Fruit fly (Drosophila melanogaster): ENCODE measurements around the gene MED30.
A peak's percentile ranks its signal among the peaks of the same experiment; 100 is the strongest.

Gene MED30

DNA sequence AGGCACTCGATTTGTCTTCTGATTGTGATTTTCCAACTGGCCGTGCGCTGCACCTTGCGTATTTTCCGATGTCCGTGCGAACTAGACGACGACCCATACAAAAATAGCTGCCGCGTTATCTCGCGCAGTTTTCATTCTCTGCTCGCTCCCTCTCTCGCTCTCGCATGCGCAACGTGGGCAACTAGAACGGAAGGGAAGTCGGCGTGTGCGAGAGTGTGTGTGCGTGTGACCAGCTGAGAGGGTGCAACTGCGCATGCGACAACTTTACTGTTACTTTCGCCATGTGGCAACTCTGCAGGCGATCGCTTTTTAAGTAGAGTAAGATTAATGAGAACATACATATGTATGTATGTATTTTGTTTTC is 31.5 kb upstream of the MED30 start, which contains the start of gene ebd1:
TSS of gene ebd1 (minus strand) at position 109 of the 364 bp plus-strand sequence.
- no peak for TF ChIP-seq CTCF (optimal IDR thresholded peaks at IDR 0.05)
- TF ChIP-seq CG8478 (optimal IDR thresholded peaks at IDR 0.05): peak; percentile 40

DNA sequence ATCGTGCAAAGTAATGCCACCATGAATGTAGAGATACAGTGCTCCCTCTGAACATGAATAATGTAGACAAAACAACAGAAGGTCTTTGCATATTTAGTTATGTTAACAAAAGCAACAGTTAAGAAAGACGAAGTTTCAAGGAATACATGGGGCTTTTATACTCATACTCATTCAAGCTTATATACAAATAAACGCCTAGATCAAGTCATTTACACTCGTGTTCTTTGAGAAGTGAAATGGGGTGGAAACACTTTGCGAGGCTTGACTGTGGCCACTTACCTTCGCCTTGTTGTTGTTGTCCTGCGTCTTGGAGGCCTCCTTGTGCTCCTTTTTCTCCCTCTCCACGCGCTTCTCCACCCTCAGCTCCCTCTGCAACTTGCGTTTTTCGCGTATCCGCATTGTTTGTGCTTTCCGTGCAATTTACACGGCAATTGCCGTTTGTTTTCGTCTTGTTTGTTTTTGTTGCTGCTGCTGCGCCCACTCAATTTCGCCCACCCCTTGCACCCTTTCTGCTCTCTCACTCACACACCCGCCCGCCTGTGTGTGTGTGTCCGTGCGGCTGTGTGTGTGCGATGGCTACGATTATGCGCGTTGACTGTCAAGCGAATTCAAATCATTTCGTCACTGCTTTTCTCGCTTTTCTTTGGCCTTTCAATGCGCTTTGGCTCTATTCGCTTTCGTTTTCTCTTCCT is 31.0 kb upstream of the MED30 start:
- TF ChIP-seq CTCF (optimal IDR thresholded peaks at IDR 0.05) (no peak), CG8478 (optimal IDR thresholded peaks at IDR 0.05) (no peak)

DNA sequence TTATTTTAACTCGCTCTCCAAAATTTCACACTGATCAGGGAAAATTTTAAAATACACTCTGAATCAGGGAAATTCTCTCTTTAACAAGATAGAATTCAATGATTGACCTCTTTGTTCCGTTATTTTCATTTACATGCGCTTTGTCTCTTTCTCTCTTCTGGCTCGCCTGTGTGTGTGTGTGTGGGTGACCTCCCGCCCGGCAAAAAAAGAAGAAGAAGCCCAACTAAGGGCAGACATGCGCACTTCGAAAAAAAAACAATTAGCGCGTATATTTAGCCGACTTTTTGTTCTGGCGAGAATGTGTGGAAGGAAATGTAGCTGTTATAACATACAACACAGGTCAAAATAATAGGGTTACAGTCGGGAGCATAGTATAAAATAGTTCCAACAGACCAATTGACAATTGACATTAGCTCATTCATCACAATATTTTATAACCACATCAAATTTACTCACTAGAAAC is 28.6 kb upstream of the MED30 start, which contains the start of gene CG3386:
TSS of gene CG3386 (minus strand) at position 51 of the 463 bp plus-strand sequence.
- TF ChIP-seq CTCF (optimal IDR thresholded peaks at IDR 0.05): no peak
- no peak for TF ChIP-seq CG8478 (optimal IDR thresholded peaks at IDR 0.05)

DNA sequence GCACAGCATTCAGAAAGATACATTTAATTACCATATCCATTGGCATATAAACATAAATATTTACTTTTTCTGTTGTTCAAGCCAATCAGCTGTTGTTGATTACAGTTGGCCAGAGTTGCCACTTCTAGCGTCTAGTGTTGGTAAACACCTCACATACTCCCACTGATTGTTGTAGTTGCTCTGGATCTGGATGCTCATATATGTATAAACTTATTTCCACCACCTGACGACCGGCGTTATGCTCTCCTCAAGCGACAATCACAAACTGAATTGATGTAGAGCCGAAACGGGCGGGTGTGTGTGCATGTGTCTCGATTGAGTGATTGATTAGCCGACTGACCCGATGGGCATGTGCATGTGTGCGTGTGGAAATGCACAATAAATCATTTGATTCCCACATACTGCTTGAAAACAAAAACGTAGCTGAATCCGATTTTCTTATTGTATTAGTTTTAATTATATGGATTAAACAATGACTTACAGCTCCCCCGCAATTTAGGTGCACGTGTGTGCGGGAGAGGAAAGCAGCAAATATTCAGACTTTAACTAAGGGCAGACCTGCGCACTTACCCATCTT is 28.0 kb upstream of the MED30 start:
- TF ChIP-seq CG8478 (optimal IDR thresholded peaks at IDR 0.05): no peak
- TF ChIP-seq CTCF (optimal IDR thresholded peaks at IDR 0.05): no peak

DNA sequence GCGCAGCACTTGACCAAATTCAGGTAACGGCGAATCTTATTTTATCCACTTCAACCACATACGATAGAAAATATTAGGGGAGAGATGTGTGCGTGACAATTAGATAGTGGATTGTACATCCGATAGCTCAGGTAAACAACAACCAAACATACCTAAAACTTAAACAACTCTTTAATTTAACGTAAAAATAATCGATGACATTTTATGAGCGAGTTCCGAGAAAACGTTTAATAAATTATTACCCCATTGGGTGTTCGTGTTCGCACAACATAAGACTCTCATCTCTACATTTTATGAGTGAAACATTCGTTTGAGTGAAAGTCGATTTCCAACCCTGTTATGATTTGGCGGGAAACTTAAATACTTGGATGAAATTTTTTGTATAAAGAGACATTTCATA is 26.4 kb upstream of the MED30 start, which contains the start of gene CG17129:
TSS of gene CG17129 (minus strand) at position 69 of the 400 bp plus-strand sequence.
- TF ChIP-seq CG8478 (optimal IDR thresholded peaks at IDR 0.05) (no peak), CTCF (optimal IDR thresholded peaks at IDR 0.05) (no peak)

DNA sequence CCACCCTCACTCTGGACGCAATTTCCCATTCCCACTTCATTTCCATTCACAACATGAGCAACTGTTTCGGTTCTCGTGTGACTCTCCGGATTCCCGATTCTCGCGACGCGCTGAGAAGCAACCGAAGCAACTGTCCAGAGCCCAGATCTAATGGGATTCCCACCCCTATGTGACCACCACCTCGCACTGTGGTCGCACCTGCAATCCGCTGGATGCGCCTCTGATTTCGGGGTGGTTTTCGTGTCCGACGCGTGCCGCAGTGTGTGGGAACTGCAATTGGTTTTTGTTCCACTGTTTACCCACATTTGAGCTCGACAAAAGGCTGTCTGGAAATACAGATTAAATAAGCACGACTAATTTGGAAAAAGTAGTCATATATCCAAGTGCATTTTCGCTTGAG is 22.0 kb upstream of the MED30 start:
- TF ChIP-seq CG8478 (optimal IDR thresholded peaks at IDR 0.05): no peak
- no peak for TF ChIP-seq CTCF (optimal IDR thresholded peaks at IDR 0.05)

DNA sequence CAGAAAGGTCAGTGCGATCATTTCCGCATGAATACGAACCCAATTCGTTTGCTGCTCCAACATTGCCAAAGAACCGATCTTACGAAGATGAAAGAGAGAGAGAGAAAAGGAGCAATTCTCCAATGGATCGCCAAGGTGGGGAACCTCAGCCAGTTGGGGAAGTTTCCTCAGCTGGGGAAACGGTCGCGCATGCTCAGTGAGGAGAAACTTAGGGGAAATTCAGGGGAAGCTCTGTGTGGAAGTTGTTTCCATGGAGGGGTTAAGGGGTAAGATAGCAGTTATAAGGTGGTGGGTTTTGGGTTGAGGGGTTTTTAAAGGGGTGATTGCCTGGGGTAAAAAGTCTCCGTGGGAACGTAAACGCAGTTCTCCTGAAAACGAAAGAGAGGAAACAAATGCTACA is 19.4 kb upstream of the MED30 start:
- no peak for TF ChIP-seq CTCF (optimal IDR thresholded peaks at IDR 0.05)

DNA sequence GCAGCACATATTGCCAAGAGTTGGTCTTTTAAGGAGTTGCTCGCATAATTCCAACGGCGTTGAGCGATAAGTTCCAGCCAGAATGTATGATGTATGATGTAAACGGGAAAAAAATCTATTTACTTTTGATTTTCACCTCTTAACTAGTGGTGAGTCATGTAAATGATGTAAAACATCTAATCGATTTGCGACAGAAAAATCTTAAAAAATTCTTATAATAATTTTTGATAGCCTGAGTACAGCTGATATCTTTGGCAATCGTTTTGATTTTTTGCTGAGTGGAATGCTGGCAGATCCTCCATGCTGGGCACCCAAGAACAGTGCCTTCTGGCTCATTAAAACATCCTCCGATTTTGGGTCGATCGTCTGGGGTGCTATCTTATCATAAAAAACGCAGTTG is 12.7 kb upstream of the MED30 start:
- TF ChIP-seq CTCF (optimal IDR thresholded peaks at IDR 0.05) (no peak), CG8478 (optimal IDR thresholded peaks at IDR 0.05) (no peak)

DNA sequence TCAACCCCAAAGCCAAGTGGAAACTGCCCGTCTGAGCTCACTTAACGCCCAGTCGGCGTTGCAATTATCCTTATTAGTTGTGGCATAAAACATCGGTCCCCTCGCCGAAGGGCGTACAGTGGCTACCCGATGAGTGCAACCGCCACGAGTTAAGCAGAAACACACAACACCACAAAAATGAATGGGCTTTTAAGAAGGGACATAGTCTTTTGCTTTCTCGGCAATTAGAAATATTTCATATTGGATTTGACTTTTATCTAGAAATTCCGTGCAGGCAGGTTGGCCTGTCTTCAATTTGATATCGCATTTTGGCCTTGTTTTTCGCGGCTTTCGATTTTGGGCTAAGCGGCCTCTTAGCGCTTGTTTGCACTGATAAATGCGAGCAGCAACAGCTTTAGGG is 10.0 kb upstream of the MED30 start:
- TF ChIP-seq CTCF (optimal IDR thresholded peaks at IDR 0.05): no peak
- no peak for TF ChIP-seq CG8478 (optimal IDR thresholded peaks at IDR 0.05)

DNA sequence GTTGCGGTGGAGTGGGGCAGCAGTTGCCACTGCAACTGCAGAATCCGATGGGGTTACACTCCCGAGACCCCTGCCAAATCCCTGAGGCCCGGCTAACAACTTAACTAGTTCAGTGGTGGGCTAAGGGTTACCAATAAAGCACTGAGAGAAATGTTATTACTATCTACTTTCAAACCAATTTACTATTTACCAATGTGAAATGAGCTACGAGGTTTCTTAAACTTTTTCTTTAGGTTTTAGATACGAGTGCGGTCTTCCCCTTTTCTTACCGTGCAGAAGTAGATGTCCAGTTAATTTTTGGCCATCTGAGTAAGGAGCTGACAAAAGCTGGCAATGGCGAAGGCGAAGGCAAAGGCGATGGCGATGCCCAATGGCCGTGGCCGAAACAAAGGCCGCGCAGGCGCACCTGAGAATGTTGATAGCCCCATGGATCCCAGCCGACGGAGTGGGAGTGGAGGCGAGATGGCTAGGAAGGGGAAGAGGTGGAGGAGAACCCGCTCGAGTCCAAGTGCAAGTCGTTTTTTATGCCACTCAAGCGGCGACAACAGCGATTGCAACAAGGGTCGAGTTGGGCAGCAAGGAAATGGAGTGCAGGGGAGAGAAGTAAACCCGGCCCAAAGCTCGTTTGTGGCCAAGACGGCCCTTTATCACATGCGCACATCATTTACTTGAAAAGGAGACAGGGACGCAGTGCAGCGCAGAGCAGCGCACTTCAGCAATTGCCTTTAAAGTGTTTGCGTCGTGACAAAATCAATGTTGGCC is 6.6 kb upstream of the MED30 start:
- TF ChIP-seq CTCF (optimal IDR thresholded peaks at IDR 0.05) (no peak), CG8478 (optimal IDR thresholded peaks at IDR 0.05) (no peak)

DNA sequence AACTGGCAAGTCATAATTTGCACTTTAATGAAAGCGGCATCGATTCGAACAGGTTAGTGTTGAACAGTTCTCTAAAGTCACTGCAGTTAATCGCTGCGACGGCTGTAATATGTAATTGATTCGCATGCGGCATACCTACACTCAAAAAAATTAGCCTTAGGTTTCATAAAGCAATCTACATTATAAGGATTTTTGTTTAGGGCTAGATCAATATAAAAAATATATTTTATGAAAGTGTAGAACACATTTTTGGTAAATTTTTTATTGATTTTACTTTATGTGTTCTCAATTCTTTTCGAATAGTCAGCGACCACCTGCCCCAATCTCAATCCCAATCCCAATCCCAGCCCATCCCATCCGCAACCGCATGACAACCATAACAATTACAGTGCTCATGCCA is 4.4 kb upstream of the MED30 start:
- no peak for TF ChIP-seq CG8478 (optimal IDR thresholded peaks at IDR 0.05)

DNA sequence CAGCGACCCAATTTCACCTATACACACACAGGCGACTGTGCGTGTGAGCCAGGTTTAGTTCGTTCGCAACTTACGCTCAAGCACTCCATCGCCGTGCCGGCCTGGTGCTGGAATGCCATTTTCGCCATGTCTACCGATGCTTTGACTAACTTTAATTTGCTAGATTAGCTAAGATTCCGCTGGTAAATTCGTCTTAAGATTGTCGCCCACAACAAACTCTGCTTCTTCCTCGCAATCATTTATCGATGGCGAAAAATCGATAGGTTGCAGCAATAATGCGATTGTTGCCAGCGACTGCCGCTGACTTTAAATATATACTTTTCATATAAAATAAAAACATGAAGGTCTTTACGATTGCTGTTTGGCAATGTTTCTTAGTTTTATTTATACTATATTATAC is 1.3 kb downstream of the MED30 start, which contains the start of gene CG3402:
TSS of gene CG3402 (minus strand) at position 245 of the 400 bp plus-strand sequence.
- no peak for TF ChIP-seq CG8478 (optimal IDR thresholded peaks at IDR 0.05)
- no peak for TF ChIP-seq CTCF (optimal IDR thresholded peaks at IDR 0.05)

DNA sequence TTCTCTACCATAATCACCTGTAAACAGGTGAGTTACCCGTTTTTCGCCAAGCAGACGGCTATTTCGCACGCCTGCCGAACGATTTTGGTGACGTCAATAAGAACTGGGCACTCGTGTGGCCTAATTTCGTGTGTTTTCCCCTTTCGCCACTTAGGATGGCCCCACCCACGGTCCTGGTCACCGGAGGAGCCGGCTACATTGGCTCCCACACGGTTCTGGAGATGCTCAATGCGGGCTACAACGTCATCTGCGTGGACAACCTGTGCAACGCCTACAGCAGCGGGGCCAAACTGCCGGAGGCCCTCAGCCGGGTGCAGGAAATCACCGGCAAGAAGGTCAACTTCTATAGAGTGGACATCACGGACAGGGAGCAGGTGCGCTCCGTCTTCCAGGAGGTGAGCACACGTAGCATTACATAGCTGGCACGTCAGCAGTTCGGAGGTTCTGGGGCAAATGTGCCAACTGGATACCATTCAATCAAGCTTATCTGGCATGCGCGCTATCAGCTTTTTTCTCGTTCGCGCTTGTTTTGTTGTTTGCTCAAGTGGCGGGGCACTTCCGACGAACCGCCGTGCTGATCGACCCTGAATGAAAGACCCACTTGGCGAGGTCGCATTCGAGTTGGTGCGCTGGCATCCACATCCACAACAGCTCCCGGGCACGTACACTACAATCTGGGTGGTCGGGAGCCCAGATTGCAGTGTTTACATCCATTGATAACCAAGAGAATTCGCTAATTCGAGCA is 4.7 kb downstream of the MED30 start:
- TF ChIP-seq CTCF (optimal IDR thresholded peaks at IDR 0.05): no peak
- TF ChIP-seq CG8478 (optimal IDR thresholded peaks at IDR 0.05): no peak

DNA sequence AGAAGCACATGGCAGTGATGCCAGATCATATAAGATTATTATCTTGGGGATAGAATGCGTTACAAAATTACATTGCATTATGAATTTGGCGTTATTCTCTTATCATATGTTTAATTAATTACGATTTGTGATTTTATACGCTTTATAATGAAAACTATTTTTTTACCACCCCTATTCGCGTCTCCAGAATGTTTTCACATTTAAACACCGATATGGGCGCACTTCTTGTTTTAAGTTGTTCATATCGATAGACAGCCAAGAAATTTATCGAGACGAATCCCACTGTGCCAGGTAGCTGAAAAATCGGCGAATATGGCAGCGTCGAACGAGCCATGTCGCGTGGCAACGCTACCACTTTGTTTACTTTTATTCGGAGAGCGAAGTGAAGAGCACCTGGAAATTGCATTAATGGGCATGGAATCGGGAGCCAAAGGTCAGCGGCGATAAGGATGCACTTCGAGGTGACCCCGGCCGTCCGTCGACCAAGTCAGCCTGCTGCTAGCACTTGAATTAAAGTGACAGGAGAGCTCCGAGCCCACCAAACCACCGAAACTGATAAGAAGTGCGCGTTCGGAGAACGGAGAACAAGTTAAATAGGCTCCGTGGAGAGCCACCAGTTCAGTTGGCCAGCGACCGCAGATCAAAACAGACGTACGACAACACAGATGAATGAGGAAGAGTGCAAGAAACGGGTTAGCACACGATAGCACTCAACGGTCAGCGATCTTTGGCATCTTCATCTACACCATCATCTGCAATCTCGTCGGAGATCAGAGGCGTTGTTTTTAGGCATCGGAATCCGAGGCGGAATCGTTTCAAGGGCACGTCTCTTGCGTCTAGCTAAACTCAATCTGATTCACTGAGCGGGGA is 5.5 kb downstream of the MED30 start, which contains the start of gene Gale:
TSS of gene Gale (plus strand) at position 401 of the 870 bp plus-strand sequence.
- TF ChIP-seq CTCF (optimal IDR thresholded peaks at IDR 0.05): peak; percentile 58 to 59
- TF ChIP-seq CG8478 (optimal IDR thresholded peaks at IDR 0.05): no peak
